Fruit fly (Drosophila melanogaster): Measurements from ENCODE around the gene lace.
A peak's percentile ranks its signal among the peaks of the same experiment; 100 is the strongest.

Gene lace

dm6 chr2L:15498885-15499696, at the start of gene lace (continued):
- TF ChIP-seq CG9727 (GFP tag; optimal IDR thresholded peaks at IDR 0.05) (peak; percentile 72), HLH3B (GFP tag; IDR thresholded peaks at IDR 0.05) (peak; percentile 75), CG18262 (tag; optimal IDR thresholded peaks at IDR 0.05) (peak; percentile 37), CG33557 (GFP tag; optimal IDR thresholded peaks at IDR 0.05) (peak; percentile 40), Dip2 (GFP tag; IDR thresholded peaks at IDR 0.05) (peak; percentile 97), kni (GFP tag; optimal IDR thresholded peaks at IDR 0.05) (peak; percentile 13), tgo (GFP tag; IDR thresholded peaks at IDR 0.05) (peak; percentile 75), crol (GFP tag; IDR thresholded peaks at IDR 0.05) (peak; percentile 14; the same call in 1 of the 2 replicates), vvl (GFP tag; IDR thresholded peaks at IDR 0.05) (peak; percentile 94), CG4328 (GFP tag; optimal IDR thresholded peaks at IDR 0.05) (peak; percentile 70), sisA (GFP tag; IDR thresholded peaks at IDR 0.05) (peak; percentile 79), CG3838 (GFP tag; optimal IDR thresholded peaks at IDR 0.05) (peak; percentile 19), lola (GFP tag; optimal IDR thresholded peaks at IDR 0.05) (peak in 1 of 3 experiments; percentile 21), cg (GFP tag; optimal IDR thresholded peaks at IDR 0.05) (no peak), CG2120 (GFP tag; optimal IDR thresholded peaks at IDR 0.05) (peak; percentile 66), Hmx (GFP tag; optimal IDR thresholded peaks at IDR 0.05) (no peak), CG2116 (GFP tag; optimal IDR thresholded peaks at IDR 0.05) (peak; percentile 79), usp (GFP tag; optimal IDR thresholded peaks at IDR 0.05) (no peak), inv (GFP tag; IDR thresholded peaks at IDR 0.05; ENCODE audit: partially characterized antibody) (no peak; the same call in 1 of the 2 replicates), HHEX (GFP tag; optimal IDR thresholded peaks at IDR 0.05) (peak; percentile 73), CG17912 (GFP tag; optimal IDR thresholded peaks at IDR 0.05) (peak; percentile 89), CG10274 (GFP tag; optimal IDR thresholded peaks at IDR 0.05) (peak; percentile 37), dpn (GFP tag; optimal IDR thresholded peaks at IDR 0.05) (peak; percentile 69 to 86), Mrtf (GFP tag; IDR thresholded peaks at IDR 0.05) (peak; percentile 62; the same call in 2 of the 3 replicates), CG10267 (tag; optimal IDR thresholded peaks at IDR 0.05) (peak; percentile 73), CG30431 (GFP tag; optimal IDR thresholded peaks at IDR 0.05) (peak; percentile 78), Trl (optimal IDR thresholded peaks at IDR 0.05) (peak; percentile 64 to 83), Trl (GFP tag; optimal IDR thresholded peaks at IDR 0.05) (peak; percentile 90), sr (GFP tag; IDR thresholded peaks at IDR 0.05) (peak; percentile 86), Meics (GFP tag; optimal IDR thresholded peaks at IDR 0.05) (peak; percentile 81), CG1024 (GFP tag; IDR thresholded peaks at IDR 0.05) (peak; percentile 71), peb (GFP tag; IDR thresholded peaks at IDR 0.05) (peak; percentile 34; the same call in 1 of the 2 replicates), Sin3A (optimal IDR thresholded peaks at IDR 0.05) (peak; percentile 46), jumu (GFP tag; optimal IDR thresholded peaks at IDR 0.05) (peak; percentile 42), CG4854 (GFP tag; optimal IDR thresholded peaks at IDR 0.05) (peak; percentile 73), CG14014 (GFP tag; IDR thresholded peaks at IDR 0.05) (peak; percentile 76), CG10959 (GFP tag; IDR thresholded peaks at IDR 0.05) (peak; percentile 70), CG8924 (tag; optimal IDR thresholded peaks at IDR 0.05) (peak; percentile 28), dysf (GFP tag; IDR thresholded peaks at IDR 0.05) (peak; percentile 78), trem (tag; optimal IDR thresholded peaks at IDR 0.05) (peak; percentile 87), ash1 (GFP tag; optimal IDR thresholded peaks at IDR 0.05) (peak; percentile 58), CG10979 (tag; optimal IDR thresholded peaks at IDR 0.05) (peak; percentile 67), Nf-YB (GFP tag; optimal IDR thresholded peaks at IDR 0.05) (peak; percentile 54), sens (GFP tag) (peak; percentile 95), fd3F (GFP tag; optimal IDR thresholded peaks at IDR 0.05) (peak; percentile 61), scrt (GFP tag; optimal IDR thresholded peaks at IDR 0.05) (peak; percentile 59), CG1529 (GFP tag; optimal IDR thresholded peaks at IDR 0.05) (peak; percentile 38), CG30403 (GFP tag; optimal IDR thresholded peaks at IDR 0.05) (peak; percentile 73), lmd (GFP tag; IDR thresholded peaks at IDR 0.05) (peak; percentile 71), CG11696 (GFP tag; IDR thresholded peaks at IDR 0.05) (peak; percentile 67)

All from whole organism, embryonic.